Worm (Caenorhabditis elegans) whole organism, L3 larva: ENCODE results near the gene pmpl-1.

ENCODE experiments used
- R02D3.7 ChIP-seq: fragments of 150-350 bp; optimal IDR thresholded peaks from 2 replicates; lab custom pipeline; 2014; ENCODE audit warnings: missing biosample characterization, missing genetic modification characterization
- aly-2 ChIP-seq: fragments of 150-350 bp; optimal IDR thresholded peaks from 2 replicates; lab custom pipeline; 2014; ENCODE audit warnings: missing biosample characterization, missing genetic modification characterization
- ama-1 ChIP-seq: fragments of 150-350 bp; optimal IDR thresholded peaks from 2 replicates; lab custom pipeline; 2018
- ceh-16 ChIP-seq: sonication (generic microtip); optimal IDR thresholded peaks from 2 replicates; lab custom pipeline; 2017; ENCODE audit warnings: missing biosample characterization, missing genetic modification characterization
- ceh-9 ChIP-seq: sonication (generic microtip); optimal IDR thresholded peaks from 2 replicates; lab custom pipeline; 2018; ENCODE audit warnings: missing biosample characterization, missing genetic modification characterization
- daf-12 ChIP-seq: fragments of 150-350 bp; optimal IDR thresholded peaks from 2 replicates; lab custom pipeline; 2014; ENCODE audit warnings: missing biosample characterization, missing genetic modification reagents, missing genetic modification characterization
- egl-5 ChIP-seq: fragments of 150-350 bp; optimal IDR thresholded peaks from 2 replicates; lab custom pipeline; 2017; ENCODE audit warnings: missing biosample characterization, missing genetic modification reagents, missing genetic modification characterization, inconsistent platforms
- elt-1 ChIP-seq: fragments of 150-350 bp; optimal IDR thresholded peaks from 2 replicates; lab custom pipeline; 2014; ENCODE audit warnings: missing biosample characterization, missing genetic modification characterization
- elt-2 ChIP-seq: sonication (generic microtip); optimal IDR thresholded peaks from 2 replicates; lab custom pipeline; 2016; ENCODE audit warnings: missing genetic modification reagents, mild to moderate bottlenecking, missing genetic modification characterization, missing compliant biosample characterization
- elt-3 ChIP-seq, 3 experiments: fragments of 150-350 bp in 1 of 3; sonication (generic microtip) in 2 of 3; optimal IDR thresholded peaks; 2 replicates in 2 of 3; 4 replicates in 1 of 3; lab custom pipeline; 2014 to 2017; ENCODE audit warnings: missing biosample characterization in 3 of 3, missing genetic modification characterization in 3 of 3
- fos-1 ChIP-seq: fragments of 150-350 bp; optimal IDR thresholded peaks from 2 replicates; lab custom pipeline; 2014; ENCODE audit warnings: missing biosample characterization, missing genetic modification characterization
- hmg-11 ChIP-seq: sonication (generic microtip); optimal IDR thresholded peaks from 2 replicates; lab custom pipeline; 2016; ENCODE audit warnings: missing genetic modification characterization, missing compliant biosample characterization
- lin-15B ChIP-seq: fragments of 150-350 bp; optimal IDR thresholded peaks from 2 replicates; lab custom pipeline; 2014; ENCODE audit warnings: missing biosample characterization, missing genetic modification characterization
- lin-39 ChIP-seq: fragments of 150-350 bp; optimal IDR thresholded peaks from 2 replicates; lab custom pipeline; 2018; ENCODE audit warnings: missing biosample characterization, missing genetic modification reagents, missing genetic modification characterization
- lsy-12 ChIP-seq: sonication (generic microtip); optimal IDR thresholded peaks from 2 replicates; lab custom pipeline; 2016; ENCODE audit warnings: mild to moderate bottlenecking, missing genetic modification characterization, missing compliant biosample characterization
- mdl-1 ChIP-seq: fragments of 150-350 bp; optimal IDR thresholded peaks from 2 replicates; lab custom pipeline; 2014; ENCODE audit warnings: missing biosample characterization, missing genetic modification characterization
- mml-1 ChIP-seq: fragments of 150-350 bp; sonication (generic microtip); optimal IDR thresholded peaks from 3 replicates; lab custom pipeline; 2014; ENCODE audit warnings: missing biosample characterization, missing genetic modification characterization
- nfya-1 ChIP-seq: sonication (generic microtip); optimal IDR thresholded peaks from 2 replicates; lab custom pipeline; 2017; ENCODE audit warnings: missing genetic modification characterization, mild to moderate bottlenecking, missing compliant biosample characterization, antibody characterized with exemption, moderate library complexity; ENCODE audit not compliant: insufficient read depth
- nhr-11 ChIP-seq: fragments of 150-350 bp; optimal IDR thresholded peaks from 2 replicates; lab custom pipeline; 2014; ENCODE audit warnings: missing biosample characterization, missing genetic modification characterization
- nhr-12 ChIP-seq: fragments of 150-350 bp; optimal IDR thresholded peaks from 2 replicates; lab custom pipeline; 2014; ENCODE audit warnings: missing biosample characterization, missing genetic modification characterization
- nhr-28 ChIP-seq: fragments of 150-350 bp; optimal IDR thresholded peaks from 2 replicates; lab custom pipeline; 2014; ENCODE audit warnings: missing biosample characterization, missing genetic modification characterization
- nhr-67 ChIP-seq: fragments of 150-350 bp; optimal IDR thresholded peaks from 2 replicates; lab custom pipeline; 2014; ENCODE audit warnings: missing biosample characterization, missing genetic modification characterization
- nhr-76 ChIP-seq: fragments of 150-350 bp; sonication (generic microtip); optimal IDR thresholded peaks from 5 replicates; lab custom pipeline; 2014; ENCODE audit warnings: missing biosample characterization, missing genetic modification characterization
- nhr-77 ChIP-seq: fragments of 150-350 bp; optimal IDR thresholded peaks from 2 replicates; lab custom pipeline; 2014; ENCODE audit warnings: missing biosample characterization, missing genetic modification characterization
- pqm-1 ChIP-seq: fragments of 150-350 bp; optimal IDR thresholded peaks from 2 replicates; lab custom pipeline; 2017; ENCODE audit warnings: missing biosample characterization, missing genetic modification characterization, inconsistent platforms
- sea-2 ChIP-seq: fragments of 150-350 bp; sonication (generic microtip); optimal IDR thresholded peaks from 4 replicates; lab custom pipeline; 2014; ENCODE audit warnings: missing biosample characterization, missing genetic modification reagents, missing genetic modification characterization
- snpc-4 ChIP-seq: fragments of 150-350 bp; optimal IDR thresholded peaks from 2 replicates; lab custom pipeline; 2014; ENCODE audit warnings: missing biosample characterization, missing genetic modification characterization
- unc-39 ChIP-seq: sonication (generic microtip); optimal IDR thresholded peaks from 4 replicates; lab custom pipeline; 2017; ENCODE audit warnings: missing biosample characterization, missing genetic modification characterization
- zag-1 ChIP-seq: fragments of 150-350 bp; optimal IDR thresholded peaks from 2 replicates; lab custom pipeline; 2014; ENCODE audit warnings: missing biosample characterization, missing genetic modification characterization
- ztf-11 ChIP-seq: fragments of 150-350 bp; optimal IDR thresholded peaks from 2 replicates; lab custom pipeline; 2014; ENCODE audit warnings: missing biosample characterization, missing genetic modification characterization
- ztf-4 ChIP-seq: fragments of 150-350 bp; optimal IDR thresholded peaks from 2 replicates; lab custom pipeline; 2014; ENCODE audit warnings: missing biosample characterization, missing genetic modification characterization

Gene pmpl-1

ce11 chrX:3752443-3752842 is 35.4 kb upstream of the pmpl-1 start:
- TF ChIP-seq nhr-77 (tag; lab: Kevin White, UChicago) = no peak
- no peak for TF ChIP-seq sea-2 (GFP tag; lab: Kevin White, UChicago)
- no peak for TF ChIP-seq daf-12
- TF ChIP-seq nhr-11 (tag; lab: Kevin White, UChicago) = no peak
- no peak for TF ChIP-seq ama-1 (lab: Kevin White, UChicago)
- TF ChIP-seq ztf-4 (tag; lab: Kevin White, UChicago) = no peak
- no peak for TF ChIP-seq elt-2
- no peak for TF ChIP-seq nhr-76 (tag; lab: Kevin White, UChicago)
- no peak for TF ChIP-seq egl-5 (tag; lab: Kevin White, UChicago)
- no peak for TF ChIP-seq unc-39 (tag; lab: Kevin White, UChicago)
- TF ChIP-seq nfya-1 (tag; lab: Kevin White, UChicago) = no peak
- no peak for TF ChIP-seq lin-39
- TF ChIP-seq snpc-4 (tag; lab: Kevin White, UChicago) = no peak
- TF ChIP-seq nhr-67 (tag; lab: Kevin White, UChicago) = no peak
- TF ChIP-seq ceh-16 (tag; lab: Kevin White, UChicago) = no peak
- no peak for TF ChIP-seq aly-2 (tag; lab: Kevin White, UChicago)
- TF ChIP-seq, all 47 proteins: peak for 0

ce11 chrX:3755753-3756152 is 32.1 kb upstream of the pmpl-1 start:
- TF ChIP-seq elt-1 (tag; lab: Kevin White, UChicago) (no peak), elt-3 (tag; optimal IDR thresholded peaks at IDR 0.05; lab: Kevin White, UChicago) (peak in 1 of 3 experiments; percentile 11), R02D3.7 (tag; lab: Kevin White, UChicago) (no peak)

- peak in 1 of 3 experiments; percentile 88 for TF ChIP-seq elt-3 (tag; optimal IDR thresholded peaks at IDR 0.05; lab: Kevin White, UChicago)
- no peak for TF ChIP-seq nhr-76 (tag; lab: Kevin White, UChicago)
- TF ChIP-seq, all 47 proteins: peak for 1
Measured at ce11 chrX:3756238-3756637, 31.6 kb upstream of the pmpl-1 start.

DNA sequence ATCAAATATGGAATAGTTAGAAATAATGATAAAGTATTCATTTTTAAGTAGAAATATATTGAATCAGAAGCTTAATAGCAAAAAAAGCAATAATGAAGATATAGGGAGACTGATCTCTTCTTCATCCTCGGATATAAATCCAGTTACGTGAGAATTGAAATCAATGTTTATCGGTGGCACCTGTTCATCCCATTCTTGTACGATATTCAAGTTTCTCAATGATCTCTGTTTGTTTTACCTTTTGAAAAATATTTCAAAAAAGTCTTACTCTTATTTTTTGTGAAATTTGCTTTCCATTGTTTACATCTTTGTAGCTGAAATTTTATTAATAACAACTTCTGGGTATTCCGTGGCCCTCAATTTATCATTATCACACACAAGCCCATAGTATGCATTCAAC is 29.4 kb upstream of the pmpl-1 start, which contains the start of gene T14G12.12:
T14G12.12 (minus strand) TSS at position 101 of the 400 bp plus-strand sequence.
- no peak for TF ChIP-seq fos-1 (tag; lab: Kevin White, UChicago)
- no peak for TF ChIP-seq nhr-11 (tag; lab: Kevin White, UChicago)
- TF ChIP-seq nhr-28 (tag; lab: Kevin White, UChicago) = no peak
- TF ChIP-seq ceh-16 (tag; lab: Kevin White, UChicago) = no peak

DNA sequence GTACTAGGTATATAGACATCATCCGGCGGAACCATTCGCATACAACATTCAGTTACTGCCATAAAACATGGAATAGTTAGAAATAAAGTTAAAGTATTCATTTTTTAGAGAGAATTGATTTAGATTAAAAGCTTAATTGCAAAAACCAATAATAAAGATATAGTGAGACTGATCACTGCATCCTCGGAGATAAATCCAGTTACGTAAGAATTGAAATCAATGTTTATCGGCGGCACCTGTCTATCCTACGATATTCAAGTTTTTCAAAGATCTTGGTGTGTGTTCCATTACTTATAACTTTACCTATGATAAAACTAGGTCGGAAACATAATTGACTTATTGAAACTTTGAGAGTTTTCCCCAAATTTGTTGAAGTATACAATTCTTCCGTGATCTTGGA is 28.5 kb upstream of the pmpl-1 start, which contains the start of gene T14G12.6:
T14G12.6 (minus strand) TSS at position 101 of the 400 bp plus-strand sequence.
- TF ChIP-seq aly-2 (tag; lab: Kevin White, UChicago) (no peak), zag-1 (no peak), nhr-76 (tag; lab: Kevin White, UChicago) (no peak), ztf-4 (tag; lab: Kevin White, UChicago) (no peak), ceh-9 (no peak), pqm-1 (tag; lab: Kevin White, UChicago) (no peak), elt-1 (tag; lab: Kevin White, UChicago) (no peak), egl-5 (tag; lab: Kevin White, UChicago) (no peak), R02D3.7 (tag; lab: Kevin White, UChicago) (no peak), elt-3 (tag; optimal IDR thresholded peaks at IDR 0.05; lab: Kevin White, UChicago) (no peak), mdl-1 (tag; lab: Kevin White, UChicago) (no peak), snpc-4 (tag; lab: Kevin White, UChicago) (no peak), ztf-11 (tag; lab: Kevin White, UChicago) (no peak), lin-39 (no peak), nhr-12 (tag; lab: Kevin White, UChicago) (no peak)

DNA sequence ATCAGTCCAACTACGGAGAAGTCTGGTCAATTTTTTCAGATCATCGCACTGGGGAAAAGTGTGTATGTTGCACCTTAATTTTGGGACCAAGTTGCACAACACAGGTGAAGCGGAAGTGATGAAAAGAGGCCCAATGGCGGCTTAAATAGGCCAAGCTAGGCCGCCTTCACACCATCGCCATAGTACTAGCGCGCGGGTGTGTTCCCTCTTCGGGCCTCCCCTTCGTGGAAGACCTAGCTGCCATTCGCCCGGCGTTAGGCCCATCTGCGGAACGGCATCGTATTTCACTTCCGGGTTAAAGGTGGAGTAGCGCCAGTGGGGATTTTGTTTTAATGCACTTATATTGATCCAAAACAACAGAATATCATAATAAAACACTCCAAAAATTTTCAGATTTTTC is 28.0 kb upstream of the pmpl-1 start:
- TF ChIP-seq lsy-12 (tag; lab: Kevin White, UChicago) = no peak
- no peak for TF ChIP-seq ama-1 (lab: Kevin White, UChicago)
- TF ChIP-seq lin-39 = no peak
- no peak for TF ChIP-seq lin-15B
- no peak for TF ChIP-seq nfya-1 (tag; lab: Kevin White, UChicago)
- no peak for TF ChIP-seq ztf-11 (tag; lab: Kevin White, UChicago)
- TF ChIP-seq pqm-1 (tag; lab: Kevin White, UChicago) = no peak
- no peak for TF ChIP-seq egl-5 (tag; lab: Kevin White, UChicago)
- TF ChIP-seq hmg-11 (tag; lab: Kevin White, UChicago) = no peak
- TF ChIP-seq elt-2 = no peak
- no peak for TF ChIP-seq mml-1 (tag; lab: Kevin White, UChicago)
- no peak for TF ChIP-seq nhr-67 (tag; lab: Kevin White, UChicago)
- TF ChIP-seq ceh-9 = no peak
